Fruit fly (Drosophila melanogaster): Measurements from ENCODE around the gene wol.

The wol gene

DNA sequence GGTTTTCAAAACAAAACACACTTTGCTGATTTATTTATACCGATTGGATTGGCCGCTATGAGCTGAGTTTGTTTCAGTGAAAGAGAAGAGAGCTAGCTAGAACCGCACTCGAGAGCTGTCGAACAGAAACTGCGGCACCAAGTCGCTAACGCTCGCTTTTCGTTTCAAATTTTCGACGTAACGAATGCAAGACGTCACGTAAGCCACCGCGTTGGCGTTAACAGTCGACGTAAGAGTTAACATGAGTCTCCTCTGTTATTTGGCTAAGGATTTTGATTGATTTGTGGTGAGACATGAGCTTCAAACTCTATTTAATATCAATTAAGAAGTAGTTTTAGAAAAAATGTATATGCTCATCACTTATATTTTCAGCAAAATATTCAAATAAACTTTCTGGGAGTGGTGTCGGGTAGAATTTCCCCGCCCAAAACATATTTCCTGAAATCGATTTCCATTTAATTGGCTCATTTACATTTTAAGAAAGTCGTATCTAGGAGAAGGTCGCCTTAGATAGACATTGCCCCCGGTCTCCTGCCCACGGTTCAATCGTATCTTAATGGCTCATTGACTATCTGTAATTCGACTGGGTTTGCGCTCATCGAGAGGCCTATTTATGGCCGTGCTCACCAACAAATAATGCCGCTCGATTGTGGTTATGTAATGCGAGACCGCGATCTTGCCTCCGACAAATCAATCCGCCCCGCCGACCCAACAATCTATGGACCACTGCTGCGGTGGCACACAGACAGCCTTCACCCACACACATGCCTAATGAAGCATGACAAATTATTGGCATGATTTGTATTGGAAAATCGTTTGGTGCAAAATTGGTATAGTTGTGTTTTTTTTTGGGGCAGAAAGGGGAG is 45.2 kb downstream of the wol start, which contains the start of gene CG8086 (continued):
- TF ChIP-seq B-H2 (GFP tag; optimal IDR thresholded peaks at IDR 0.05) (peak; percentile 0), CG6791 (GFP tag; IDR thresholded peaks at IDR 0.05; ENCODE audit: partially characterized antibody) (peak; percentile 53; the same call in 2 of the 3 replicates), gro (GFP tag; optimal IDR thresholded peaks at IDR 0.05) (no peak), CG10654 (GFP tag; optimal IDR thresholded peaks at IDR 0.05) (no peak), CG6765 (GFP tag; optimal IDR thresholded peaks at IDR 0.05) (no peak), Pdp1 (GFP tag; optimal IDR thresholded peaks at IDR 0.05) (peak in 1 of 2 experiments; percentile 92), CG13894 (tag; optimal IDR thresholded peaks at IDR 0.05) (no peak), CG12769 (tag; optimal IDR thresholded peaks at IDR 0.05) (peak; percentile 15), Sox100B (GFP tag; optimal IDR thresholded peaks at IDR 0.05) (no peak), Med (GFP tag) (peak; percentile 71), CG18764 (GFP tag; optimal IDR thresholded peaks at IDR 0.05) (no peak), Jarid2 (GFP tag; optimal IDR thresholded peaks at IDR 0.05) (peak; percentile 24), CG2202 (tag; optimal IDR thresholded peaks at IDR 0.05) (no peak), Deaf1 (tag; optimal IDR thresholded peaks at IDR 0.05) (peak; percentile 5)

DNA sequence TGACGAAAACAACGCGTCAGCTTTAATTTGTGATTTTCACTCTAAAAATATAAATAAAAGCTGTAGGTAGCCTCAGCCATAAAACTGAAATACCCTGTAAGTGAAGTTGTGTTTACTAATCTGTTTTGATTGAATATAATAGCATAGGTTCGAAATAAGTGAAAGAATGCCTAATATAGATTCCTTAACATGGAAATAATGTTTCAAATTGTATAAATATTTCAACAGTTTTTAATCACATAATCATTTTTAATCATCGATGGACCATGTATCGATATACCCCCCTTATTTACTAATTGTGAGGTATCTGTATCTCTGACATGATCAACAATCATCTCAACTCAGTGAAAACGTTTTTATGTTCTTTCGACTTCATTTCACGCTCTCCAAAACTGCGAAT is 47.4 kb downstream of the wol start:
- TF ChIP-seq CG14014 (GFP tag; IDR thresholded peaks at IDR 0.05) (0 out of 2 replicates have a peak, but pooled peaks have one; percentile 5), CG34224 (GFP tag; IDR thresholded peaks at IDR 0.05; ENCODE audit: partially characterized antibody) (no peak), Awh (GFP tag; IDR thresholded peaks at IDR 0.05) (peak; percentile 57; the same call in 1 of the 2 replicates), vvl (GFP tag; IDR thresholded peaks at IDR 0.05) (peak; percentile 23), zfh1 (GFP tag; IDR thresholded peaks at IDR 0.05) (peak; percentile 33; the same call in 1 of the 3 replicates), HLHmδ (GFP tag; optimal IDR thresholded peaks at IDR 0.05) (no peak), CTCF (GFP tag; optimal IDR thresholded peaks at IDR 0.05) (no peak), chm (GFP tag; IDR thresholded peaks at IDR 0.05) (no peak), pan (optimal IDR thresholded peaks at IDR 0.05) (no peak), pan (GFP tag; optimal IDR thresholded peaks at IDR 0.05 in 1 of 2, IDR thresholded peaks at IDR 0.05 in 1 of 2) (peak in 1 of 2 experiments; percentile 41), lab (GFP tag; optimal IDR thresholded peaks at IDR 0.05) (peak; percentile 48), HLH3B (GFP tag; IDR thresholded peaks at IDR 0.05) (no peak), Nf-YA (GFP tag; IDR thresholded peaks at IDR 0.05) (no peak), Xrp1 (GFP tag; IDR thresholded peaks at IDR 0.05) (peak; percentile 30; the same call in 1 of the 2 replicates), Oli (tag; optimal IDR thresholded peaks at IDR 0.05) (peak; percentile 18), cwo (GFP tag; optimal IDR thresholded peaks at IDR 0.05) (peak; percentile 18), D19A (tag; optimal IDR thresholded peaks at IDR 0.05) (no peak), CG17328 (GFP tag; IDR thresholded peaks at IDR 0.05) (0 out of 2 replicates have a peak, but pooled peaks have one; percentile 8), row (GFP tag; IDR thresholded peaks at IDR 0.05) (peak; percentile 63; the same call in 2 of the 3 replicates), lmd (GFP tag; IDR thresholded peaks at IDR 0.05) (peak; percentile 51; the same call in 1 of the 2 replicates), CG8089 (GFP tag; optimal IDR thresholded peaks at IDR 0.05) (no peak), mirr (GFP tag; optimal IDR thresholded peaks at IDR 0.05) (no peak), chif (GFP tag; optimal IDR thresholded peaks at IDR 0.05) (peak in 1 of 2 experiments; percentile 4), Atf6 (GFP tag; IDR thresholded peaks at IDR 0.05) (no peak), CG12659 (GFP tag; optimal IDR thresholded peaks at IDR 0.05) (peak; percentile 14), slbo (GFP tag; IDR thresholded peaks at IDR 0.05) (peak; percentile 63), CG11695 (GFP tag; IDR thresholded peaks at IDR 0.05) (peak; percentile 59; the same call in 1 of the 3 replicates), Meics (GFP tag; optimal IDR thresholded peaks at IDR 0.05) (peak; percentile 31), ttk (GFP tag; IDR thresholded peaks at IDR 0.05) (peak; percentile 19; the same call in 1 of the 2 replicates), E2f1 (GFP tag; IDR thresholded peaks at IDR 0.05) (peak; percentile 48; the same call in 1 of the 2 replicates), dysf (GFP tag; IDR thresholded peaks at IDR 0.05) (0 out of 3 replicates have a peak, but pooled peaks have one; percentile 48), CG4328 (GFP tag; optimal IDR thresholded peaks at IDR 0.05) (no peak), CG32772 (GFP tag; IDR thresholded peaks at IDR 0.05) (0 out of 2 replicates have a peak, but pooled peaks have one; percentile 43), Hmr (GFP tag; optimal IDR thresholded peaks at IDR 0.05) (peak; percentile 18), Med (GFP tag) (peak; percentile 44)
